Fruit fly (Drosophila melanogaster): ENCODE measurements around the gene rudhira.

The rudhira gene

DNA sequence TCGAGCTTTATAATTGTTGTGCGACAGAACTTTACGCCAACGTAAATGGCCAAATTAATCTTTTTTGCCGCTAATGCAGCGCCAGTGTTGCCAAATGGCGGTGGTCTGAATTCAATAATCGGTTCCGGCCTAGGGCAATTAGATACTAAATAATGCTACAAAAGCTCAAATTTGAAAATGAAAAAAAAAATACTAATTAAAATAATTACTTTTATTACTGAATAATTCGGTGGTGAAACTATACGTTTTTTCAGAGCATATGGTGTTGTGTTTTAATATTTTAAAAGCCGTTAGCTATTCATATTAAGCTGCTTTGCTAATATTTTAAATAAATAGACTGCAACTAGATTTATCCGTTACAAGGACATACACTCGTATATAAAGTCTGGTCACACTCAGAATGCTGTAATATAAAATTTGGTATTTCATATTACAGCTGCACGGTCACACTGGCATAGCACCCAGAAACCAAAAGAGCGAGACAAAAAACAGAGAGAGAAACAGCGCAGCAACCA is at the start of gene rudhira, which contains the start of gene CG1578:
rudhira (plus strand) TSS at position 465 of the 515 bp plus-strand sequence.
CG1578 (minus strand) TSS at position 118 of the 515 bp plus-strand sequence.
- no peak for TF ChIP-seq CG17801 (GFP tag; optimal IDR thresholded peaks at IDR 0.05; ENCODE audit: partially characterized antibody)

DNA sequence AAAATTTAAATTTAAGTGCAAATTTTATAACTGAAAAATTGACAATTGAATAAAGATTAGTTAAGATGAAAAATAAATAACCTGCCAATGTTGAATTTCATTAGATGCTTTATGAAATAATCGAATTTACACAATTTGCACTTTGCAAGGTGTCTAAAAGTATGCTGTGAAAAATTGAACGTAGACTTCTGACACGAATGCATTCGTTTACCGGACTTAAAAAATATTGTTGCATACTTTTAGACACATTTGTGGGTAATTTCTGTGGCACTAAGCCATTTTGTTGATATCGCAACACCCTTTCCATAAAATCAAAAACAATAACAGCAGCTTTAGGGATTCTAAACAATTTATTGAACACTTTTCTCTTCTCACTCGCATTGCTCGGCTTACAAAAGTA is 47.3 kb upstream of the rudhira start:
- TF ChIP-seq CG17801 (GFP tag; optimal IDR thresholded peaks at IDR 0.05; ENCODE audit: partially characterized antibody), result no peak

DNA sequence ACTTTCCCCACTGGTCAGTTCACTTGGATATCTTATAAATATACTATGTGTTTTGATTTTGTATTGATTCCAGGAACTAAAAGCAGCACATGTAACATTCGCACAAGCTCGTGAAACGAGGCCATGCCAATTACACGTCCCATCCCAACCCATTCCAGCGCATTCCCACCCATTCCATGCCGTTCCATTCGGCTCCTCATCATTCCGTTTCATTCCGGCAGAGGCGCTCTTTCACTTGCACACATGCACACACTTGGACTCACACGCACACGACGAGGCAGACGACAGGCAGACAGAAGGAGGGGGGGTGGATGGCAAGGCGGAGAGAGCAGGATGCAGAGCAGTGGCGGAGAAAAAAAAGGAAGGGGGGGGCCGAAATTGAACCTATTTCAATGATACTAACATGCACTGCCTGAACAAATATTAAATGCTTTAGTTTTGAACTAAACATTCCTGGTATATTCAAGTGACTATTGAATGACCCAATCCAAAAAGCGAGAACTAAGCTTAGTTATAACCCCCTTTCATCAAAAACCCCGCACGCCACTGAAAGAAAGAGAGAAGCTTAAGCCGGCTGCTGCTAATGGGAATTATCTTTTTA is 40.6 kb upstream of the rudhira start:
- TF ChIP-seq CG17801 (GFP tag; optimal IDR thresholded peaks at IDR 0.05; ENCODE audit: partially characterized antibody), result no peak

DNA sequence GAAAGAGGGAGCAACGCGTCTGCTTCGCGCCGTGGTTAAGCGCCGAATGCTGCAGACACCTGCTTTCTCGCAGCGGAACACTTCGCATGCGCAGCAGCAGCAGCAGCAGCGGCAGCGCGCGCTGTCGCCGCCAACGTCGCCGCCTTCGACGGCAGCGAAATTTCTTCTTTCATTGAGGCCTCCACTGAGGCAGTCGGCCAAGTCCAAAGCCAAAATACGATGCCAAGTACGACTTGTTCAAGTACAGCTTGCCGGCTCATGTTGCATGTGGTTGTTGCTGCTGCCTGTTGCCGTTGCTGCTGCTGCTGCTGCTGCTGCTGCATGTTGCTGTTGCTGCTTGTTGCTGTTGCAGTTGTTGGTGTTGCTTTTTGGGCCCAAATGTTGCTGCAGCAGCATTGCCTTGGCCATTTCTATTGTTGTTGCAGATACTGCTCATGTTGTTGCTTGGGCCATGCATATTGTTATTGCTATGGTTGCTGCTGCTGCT is 37.9 kb upstream of the rudhira start, which contains the start of gene dy:
dy (minus strand) TSS at position 51 of the 487 bp plus-strand sequence.
- TF ChIP-seq CG17801 (GFP tag; optimal IDR thresholded peaks at IDR 0.05; ENCODE audit: partially characterized antibody), result no peak

DNA sequence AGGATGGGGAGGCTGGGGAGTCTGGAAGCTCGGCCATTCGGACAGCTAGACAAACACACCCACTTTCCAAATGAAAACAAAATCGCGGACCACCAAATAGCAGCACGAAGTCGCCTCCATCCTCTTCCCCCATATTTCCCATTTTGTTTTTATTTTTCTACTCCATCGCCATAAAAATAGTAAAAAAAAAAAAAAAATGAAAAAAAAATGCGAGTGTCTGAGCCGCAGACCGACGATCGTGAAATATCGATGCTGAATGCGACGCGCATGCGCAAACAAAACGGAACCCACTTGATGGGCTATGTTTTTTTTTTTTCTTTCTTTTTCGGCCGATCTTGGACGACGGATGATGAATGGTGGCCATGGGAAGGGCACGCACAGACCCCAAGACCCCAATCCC is 31.7 kb upstream of the rudhira start:
- no peak for TF ChIP-seq CG17801 (GFP tag; optimal IDR thresholded peaks at IDR 0.05; ENCODE audit: partially characterized antibody)

DNA sequence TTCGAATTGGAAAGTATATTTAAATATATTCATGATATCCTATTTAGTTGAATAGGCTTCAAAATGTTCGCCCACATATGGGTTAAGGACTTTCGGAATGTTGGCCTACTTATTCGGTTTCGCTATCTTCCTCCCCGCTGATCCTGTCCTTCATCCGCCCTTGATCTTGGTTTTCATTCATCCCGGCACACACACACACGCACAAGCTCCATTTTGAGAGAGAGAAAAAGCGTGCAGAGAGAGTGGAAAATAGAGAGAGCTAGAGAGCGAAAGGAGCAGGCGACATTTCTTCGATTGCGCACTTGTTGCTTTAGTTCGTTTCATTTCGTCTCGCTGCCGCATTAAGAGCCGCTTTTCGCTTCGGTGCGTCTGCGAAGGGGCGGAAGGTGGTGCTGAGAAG is 29.6 kb upstream of the rudhira start, which contains the start of gene Karl:
Karl (plus strand) TSS at position 301 of the 400 bp plus-strand sequence.
- no peak for TF ChIP-seq CG17801 (GFP tag; optimal IDR thresholded peaks at IDR 0.05; ENCODE audit: partially characterized antibody)

DNA sequence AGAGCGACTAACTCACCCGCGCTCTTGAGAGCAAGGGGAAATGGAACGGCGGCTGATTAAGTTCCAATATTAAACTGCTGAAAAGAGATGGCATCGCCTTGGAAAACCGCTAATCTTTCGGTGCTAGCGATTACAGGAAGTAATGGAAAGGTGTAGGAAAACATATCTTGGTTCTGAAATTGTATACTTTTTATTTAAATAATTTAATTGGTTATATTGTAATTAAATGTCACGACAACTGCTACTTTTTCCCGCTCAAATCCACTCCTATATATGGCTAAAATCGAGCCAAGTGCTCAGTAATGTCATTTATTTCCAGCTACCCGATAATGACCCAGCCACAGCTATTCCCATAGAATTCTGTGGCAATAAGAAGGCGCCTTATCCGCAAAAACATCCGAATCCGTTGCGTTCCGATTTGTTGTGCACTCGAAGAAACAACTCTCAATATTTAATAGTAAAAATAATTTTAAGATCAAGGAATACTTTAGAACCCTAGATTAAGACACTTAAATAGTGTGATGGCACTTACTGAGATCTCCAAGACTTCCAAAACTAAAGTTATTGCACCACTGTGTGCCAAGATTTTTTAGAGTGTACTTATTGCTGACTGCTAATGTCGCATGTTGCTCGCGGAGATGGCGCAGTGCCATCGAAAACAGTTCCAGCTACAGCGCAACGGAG is 28.4 kb upstream of the rudhira start:
- no peak for TF ChIP-seq CG17801 (GFP tag; optimal IDR thresholded peaks at IDR 0.05; ENCODE audit: partially characterized antibody)

DNA sequence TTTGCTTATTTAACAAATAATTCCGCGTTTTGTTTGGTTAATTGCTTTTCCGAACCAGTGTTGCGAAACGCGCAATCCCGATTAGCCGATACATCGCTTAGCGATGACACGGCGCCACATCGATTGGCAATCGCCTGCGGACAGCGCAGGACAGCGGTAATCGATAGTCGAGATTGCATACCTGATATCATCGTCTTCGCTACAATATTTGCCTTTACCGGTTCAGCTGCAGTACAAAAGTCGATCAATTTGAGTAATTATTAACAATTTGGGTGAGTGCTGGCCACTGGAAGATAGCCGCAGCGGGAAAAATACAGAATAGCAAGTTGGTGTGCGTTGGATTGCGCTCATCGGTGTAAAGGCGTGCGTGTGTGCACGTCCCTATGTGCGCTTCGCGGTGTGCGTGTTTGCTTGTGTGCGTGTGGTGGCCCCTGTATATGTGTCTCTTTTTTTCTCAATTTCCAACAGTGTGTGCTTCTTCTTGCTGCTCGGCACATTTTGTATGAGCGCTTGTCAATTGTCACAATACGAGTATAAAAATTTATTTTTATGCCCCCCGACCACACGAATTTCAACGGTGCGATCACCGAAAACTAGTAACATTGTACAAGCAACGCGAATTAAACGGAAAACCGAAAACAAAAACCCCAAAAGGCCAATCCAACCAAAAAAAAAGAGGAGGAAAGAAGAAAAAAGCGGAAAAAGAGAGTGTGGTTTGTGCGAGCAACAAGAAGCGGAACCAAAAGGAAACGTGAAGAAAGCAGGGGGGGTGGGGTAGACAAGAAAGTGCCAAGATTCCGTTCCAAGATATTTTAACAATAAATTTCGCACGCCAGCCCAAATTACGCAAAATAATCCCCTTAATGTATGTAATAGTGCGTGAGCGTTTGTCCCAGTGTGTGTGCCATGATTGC is 24.0 kb upstream of the rudhira start, which contains the start of gene CkIIbeta:
CkIIbeta (plus strand) TSS at position 119 of the 914 bp plus-strand sequence.
- TF ChIP-seq CG17801 (GFP tag; optimal IDR thresholded peaks at IDR 0.05; ENCODE audit: partially characterized antibody), result peak; percentile 35

DNA sequence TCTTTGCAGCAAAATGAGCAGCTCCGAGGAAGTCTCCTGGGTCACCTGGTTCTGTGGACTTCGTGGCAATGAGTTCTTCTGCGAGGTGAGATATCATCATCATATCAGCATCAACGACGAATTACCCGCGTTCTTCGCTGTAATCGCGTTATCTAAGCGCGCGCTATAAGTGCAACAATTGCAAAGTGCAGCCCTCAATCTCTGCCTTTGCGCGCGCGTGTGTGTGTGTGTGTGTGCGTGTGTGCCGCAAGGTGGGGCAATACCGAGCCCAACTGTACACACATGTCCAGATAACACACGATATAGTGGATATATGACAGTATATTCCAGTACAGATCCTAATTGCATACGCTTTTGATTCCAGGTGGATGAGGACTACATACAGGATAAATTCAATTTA is 23.3 kb upstream of the rudhira start:
- TF ChIP-seq CG17801 (GFP tag; optimal IDR thresholded peaks at IDR 0.05; ENCODE audit: partially characterized antibody), result no peak

DNA sequence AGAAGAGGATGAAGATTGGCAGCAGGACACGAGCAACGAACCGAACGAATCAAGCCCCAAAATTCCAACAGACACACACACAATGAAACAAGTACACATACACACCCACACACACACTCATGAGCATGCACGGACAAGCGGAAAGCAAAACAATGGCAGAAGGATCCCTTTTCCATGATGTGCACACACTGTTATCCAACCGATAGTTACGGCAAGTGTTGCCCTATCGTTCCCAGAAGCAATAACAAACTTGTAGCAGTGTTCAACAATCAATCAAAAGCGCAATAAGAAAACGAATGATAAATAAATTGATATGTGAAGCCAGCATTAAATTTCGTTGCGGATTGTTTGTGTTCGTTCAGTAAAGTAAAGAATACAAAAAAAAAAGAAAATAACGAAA is 19.8 kb upstream of the rudhira start:
- TF ChIP-seq CG17801 (GFP tag; optimal IDR thresholded peaks at IDR 0.05; ENCODE audit: partially characterized antibody), result no peak

DNA sequence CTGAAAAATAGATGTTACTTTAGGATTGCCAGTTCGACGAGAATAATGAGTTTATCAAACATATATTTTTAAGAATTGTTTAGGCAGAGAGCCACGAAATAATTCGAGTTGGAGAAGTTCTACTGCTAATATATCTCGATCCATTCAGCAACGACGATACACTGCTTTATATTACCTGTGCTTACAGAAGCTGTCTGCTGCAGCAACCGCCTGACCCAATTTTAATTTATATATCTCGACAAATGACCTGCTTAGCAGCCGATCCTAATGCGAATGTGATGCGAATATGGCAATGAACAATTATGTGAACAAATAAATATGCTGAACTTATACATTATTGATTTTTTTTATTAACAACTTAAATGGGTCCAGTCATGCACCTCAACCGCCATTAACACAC is 18.2 kb upstream of the rudhira start:
- TF ChIP-seq CG17801 (GFP tag; optimal IDR thresholded peaks at IDR 0.05; ENCODE audit: partially characterized antibody), result no peak

DNA sequence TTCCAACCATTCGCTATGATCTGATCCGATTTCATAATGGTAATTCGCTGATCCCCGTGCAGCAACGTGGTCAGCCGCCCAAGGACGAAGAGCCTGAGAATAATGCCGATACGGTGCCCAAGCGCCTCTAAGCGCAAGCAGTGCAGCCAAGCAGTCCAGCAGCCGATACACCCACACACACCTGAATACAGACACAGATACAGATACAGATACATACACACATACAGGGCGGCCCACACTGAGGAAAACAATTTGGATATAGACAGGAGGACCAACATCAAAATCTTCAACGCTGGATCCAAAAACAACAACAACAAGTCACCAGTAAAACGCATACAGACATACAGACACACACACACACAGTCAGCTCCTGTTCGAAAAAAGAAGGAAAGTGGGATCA is 16.8 kb upstream of the rudhira start:
- no peak for TF ChIP-seq CG17801 (GFP tag; optimal IDR thresholded peaks at IDR 0.05; ENCODE audit: partially characterized antibody)

DNA sequence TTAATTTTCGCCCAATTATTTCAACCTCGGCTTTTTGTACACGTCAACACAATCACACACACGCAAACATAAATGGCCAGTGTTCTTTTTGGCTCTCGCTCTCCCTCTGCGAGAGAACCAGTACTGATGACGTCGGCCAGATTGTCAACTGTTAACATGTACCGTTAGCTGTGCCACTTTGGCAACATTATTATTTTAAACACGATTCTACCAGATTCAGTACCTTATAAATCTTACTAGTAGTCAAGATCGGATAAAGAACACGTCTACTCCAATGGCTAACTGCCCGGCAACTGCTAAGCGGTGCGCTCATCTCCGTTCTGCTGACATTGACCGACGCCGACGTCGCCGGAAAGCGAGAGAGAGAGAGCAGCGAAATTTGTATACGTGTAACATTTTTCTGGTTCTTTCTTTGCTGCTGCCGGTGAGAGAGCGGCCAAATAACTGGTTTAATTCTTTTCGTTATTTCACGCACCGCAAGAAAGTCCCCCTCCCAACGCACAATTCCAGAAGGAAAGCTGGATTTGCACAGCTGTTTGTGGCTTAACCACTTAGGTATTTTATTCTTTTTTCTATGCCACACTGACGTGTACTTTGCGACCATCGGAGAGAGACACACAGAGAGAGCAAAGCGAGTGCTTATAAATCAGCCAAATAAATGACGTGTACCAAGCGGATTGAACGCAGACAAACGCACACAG is 11.5 kb upstream of the rudhira start:
- TF ChIP-seq CG17801 (GFP tag; optimal IDR thresholded peaks at IDR 0.05; ENCODE audit: partially characterized antibody), result no peak

DNA sequence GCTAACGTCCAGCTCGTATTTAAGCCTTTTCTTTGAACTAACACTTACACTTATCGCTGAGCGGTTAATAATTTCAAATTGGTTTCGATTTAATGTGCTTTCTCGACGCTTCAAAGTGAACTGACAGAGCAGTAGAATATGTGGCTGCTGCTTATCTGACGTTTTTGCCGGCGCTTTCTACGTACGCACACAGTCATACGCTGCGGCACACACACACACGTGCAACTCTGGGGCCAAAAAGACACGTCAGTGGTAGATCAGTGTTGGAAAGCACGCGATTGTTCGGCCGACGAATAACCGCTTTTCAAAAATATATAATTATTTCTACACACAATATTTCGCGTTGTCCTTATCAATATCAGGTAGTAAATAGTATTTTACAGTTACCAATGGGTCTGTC is 10.5 kb upstream of the rudhira start:
- peak; percentile 43 for TF ChIP-seq CG17801 (GFP tag; optimal IDR thresholded peaks at IDR 0.05; ENCODE audit: partially characterized antibody)

All from ovary, adult (tissue).